Worm (Caenorhabditis elegans): ENCODE results near the gene trx-5.

trx-5 gene

ce11 chrV:1551143-1551542 is 16.9 kb upstream of the trx-5 start:
- TF ChIP-seq Y53G8AR.9 (GFP tag; conservative IDR thresholded peaks at IDR 0.05) (no peak), B0261.1 (tag; optimal IDR thresholded peaks at IDR 0.05) (no peak), hsf-1 (GFP tag; IDR thresholded peaks at IDR 0.05) (no peak), tlf-1 (GFP tag; optimal IDR thresholded peaks at IDR 0.05) (no peak), B0035.1 (tag; optimal IDR thresholded peaks at IDR 0.05) (no peak), aptf-3 (GFP tag; IDR thresholded peaks at IDR 0.05) (no peak), snpc-3.4 (tag; optimal IDR thresholded peaks at IDR 0.05) (no peak), hmg-20 (GFP tag; IDR thresholded peaks at IDR 0.05) (no peak), die-1 (tag; optimal IDR thresholded peaks at IDR 0.05) (no peak), ekl-4 (GFP tag; IDR thresholded peaks at IDR 0.05) (no peak), atf-7 (tag; optimal IDR thresholded peaks at IDR 0.05) (no peak), Y67H2A.10 (GFP tag; conservative IDR thresholded peaks at IDR 0.05) (no peak), rpc-1 (optimal IDR thresholded peaks at IDR 0.05) (no peak), rpc-1 (tag; optimal IDR thresholded peaks at IDR 0.05) (no peak), rcor-1 (GFP tag; IDR thresholded peaks at IDR 0.05) (no peak), lir-1 (GFP tag; conservative IDR thresholded peaks at IDR 0.05) (no peak)

- TF ChIP-seq nhr-120 (GFP tag; IDR thresholded peaks at IDR 0.05) (no peak), snpc-1.1 (tag; optimal IDR thresholded peaks at IDR 0.05; ENCODE audit: insufficient read depth) (peak; percentile 41), snpc-4 (GFP tag; optimal IDR thresholded peaks at IDR 0.05) (no peak), snpc-4 (tag; optimal IDR thresholded peaks at IDR 0.05) (peak in 3 of 4 experiments; percentile 37 to 87 (median 84)), F33H1.4 (GFP tag; IDR thresholded peaks at IDR 0.05) (no peak), lin-54 (GFP tag; optimal IDR thresholded peaks at IDR 0.05) (no peak)
Measured at ce11 chrV:1550697-1551096, 16.5 kb upstream of the trx-5 start.

ce11 chrV:1547843-1548242 is 13.6 kb upstream of the trx-5 start, which contains the start of gene F52F10.2:
Gene F52F10.2 (plus strand): TSS chrV:1548143.
- TF ChIP-seq B0336.3 (GFP tag; IDR thresholded peaks at IDR 0.05) (no peak), madf-10 (tag; optimal IDR thresholded peaks at IDR 0.05) (no peak), Y53F4B.3 (GFP tag; IDR thresholded peaks at IDR 0.05) (no peak), snpc-1.1 (tag; optimal IDR thresholded peaks at IDR 0.05; ENCODE audit: insufficient read depth) (no peak), athp-1 (tag; optimal IDR thresholded peaks at IDR 0.05) (no peak), Y79H2A.3 (GFP tag; conservative IDR thresholded peaks at IDR 0.05) (no peak), bed-2 (GFP tag; IDR thresholded peaks at IDR 0.05) (no peak), atf-7 (tag; optimal IDR thresholded peaks at IDR 0.05) (no peak), lag-1 (GFP tag; IDR thresholded peaks at IDR 0.05) (no peak), mcd-1 (GFP tag; IDR thresholded peaks at IDR 0.05) (no peak), ekl-4 (GFP tag; IDR thresholded peaks at IDR 0.05) (no peak), B0019.2 (GFP tag; conservative IDR thresholded peaks at IDR 0.05) (no peak), sptf-2 (GFP tag; optimal IDR thresholded peaks at IDR 0.05) (no peak), ztf-28 (GFP tag; IDR thresholded peaks at IDR 0.05) (no peak), B0035.1 (tag; optimal IDR thresholded peaks at IDR 0.05) (no peak), D2030.7 (GFP tag; IDR thresholded peaks at IDR 0.05) (no peak)

ce11 chrV:1545694-1546093 is 11.5 kb upstream of the trx-5 start, which contains the start of gene oac-32:
Gene oac-32 (minus strand): TSS chrV:1545783.
- no peak for TF ChIP-seq unc-130 (GFP tag; optimal IDR thresholded peaks at IDR 0.05)
- no peak for TF ChIP-seq nhr-27 (tag; optimal IDR thresholded peaks at IDR 0.05)
- TF ChIP-seq lin-35 (GFP tag; optimal IDR thresholded peaks at IDR 0.05) = no peak
- no peak for TF ChIP-seq bed-1 (GFP tag; IDR thresholded peaks at IDR 0.05)
- no peak for TF ChIP-seq hlh-26 (GFP tag; conservative IDR thresholded peaks at IDR 0.05)
- no peak for TF ChIP-seq gei-17 (GFP tag; optimal IDR thresholded peaks at IDR 0.05)
- TF ChIP-seq lsy-27 (tag; optimal IDR thresholded peaks at IDR 0.05; ENCODE audit: borderline replicate concordance, insufficient read depth) = no peak
- no peak for TF ChIP-seq B0019.2 (GFP tag; conservative IDR thresholded peaks at IDR 0.05)
- no peak for TF ChIP-seq sea-2 (GFP tag; IDR thresholded peaks at IDR 0.05)
- no peak for TF ChIP-seq Y53F4B.3 (GFP tag; IDR thresholded peaks at IDR 0.05)
- TF ChIP-seq bed-2 (GFP tag; IDR thresholded peaks at IDR 0.05) = no peak
- TF ChIP-seq lag-1 (GFP tag; IDR thresholded peaks at IDR 0.05) = no peak
- TF ChIP-seq mcd-1 (GFP tag; IDR thresholded peaks at IDR 0.05) = no peak
- TF ChIP-seq attf-3 (GFP tag; conservative IDR thresholded peaks at IDR 0.05) = no peak
- no peak for TF ChIP-seq hlh-12 (tag; optimal IDR thresholded peaks at IDR 0.05)
- TF ChIP-seq lin-26 (GFP tag; IDR thresholded peaks at IDR 0.05) = no peak
